Fruit fly (Drosophila melanogaster) whole organism, embryonic: Measurements from ENCODE around the gene meigo.
A peak's percentile ranks its signal among the peaks of the same experiment; 100 is the strongest.

Experiments
- BEAF-32 ChIP-seq: fragments of 200-800 bp; sonication (Bioruptor generic); optimal IDR thresholded peaks from 3 replicates; lab custom pipeline; 2017; ENCODE audit warnings: missing biosample characterization, missing genetic modification characterization, mild to moderate bottlenecking, moderate library complexity, missing genetic modification reagents
- CG10147 ChIP-seq: fragments of 200-800 bp; sonication (Bioruptor generic); optimal IDR thresholded peaks from 2 replicates; lab custom pipeline; 2019; ENCODE audit warnings: missing biosample characterization, mild to moderate bottlenecking, missing genetic modification characterization, moderate library complexity
- CG10979 ChIP-seq: fragments of 200-800 bp; sonication (Bioruptor generic); optimal IDR thresholded peaks from 2 replicates; lab custom pipeline; 2018; ENCODE audit warnings: missing biosample characterization, mild to moderate bottlenecking, missing genetic modification characterization, moderate library complexity
- CG11093 ChIP-seq: fragments of 200-800 bp; sonication (Bioruptor generic); IDR thresholded peaks from 3 replicates; pipeline ENCODE4 v1.3.6; 2022; ENCODE audit warnings: missing biosample characterization, missing genetic modification characterization
- CG11695 ChIP-seq: fragments of 200-800 bp; sonication (Bioruptor generic); IDR thresholded peaks from 3 replicates; pipeline ENCODE4 v1.3.6; 2022; ENCODE audit warnings: missing biosample characterization, missing genetic modification characterization
- CG14667 ChIP-seq: fragments of 200-800 bp; sonication (Bioruptor generic); IDR thresholded peaks from 2 replicates; pipeline ENCODE4 v1.3.6; 2022; ENCODE audit warnings: missing biosample characterization, missing genetic modification characterization
- CG18262 ChIP-seq: fragments of 200-800 bp; optimal IDR thresholded peaks from 3 replicates; lab custom pipeline; 2019; ENCODE audit warnings: missing biosample characterization, mild to moderate bottlenecking, missing genetic modification characterization, moderate library complexity
- CG2129 ChIP-seq: fragments of 200-800 bp; sonication (Bioruptor generic); IDR thresholded peaks from 2 replicates; pipeline ENCODE4 v1.3.6; 2022; ENCODE audit warnings: missing biosample characterization, missing genetic modification characterization; ENCODE audit not compliant: partially characterized antibody
- CG30431 ChIP-seq: fragments of 200-800 bp; sonication (Bioruptor generic); optimal IDR thresholded peaks from 2 replicates; lab custom pipeline; 2017; ENCODE audit warnings: missing biosample characterization, missing genetic modification characterization
- CG4730 ChIP-seq: fragments of 200-800 bp; sonication (Bioruptor generic); IDR thresholded peaks from 2 replicates; pipeline ENCODE4 v1.3.6; 2022; ENCODE audit warnings: missing biosample characterization, missing genetic modification characterization
- CG6272 ChIP-seq: fragments of 200-800 bp; sonication (Bioruptor generic); IDR thresholded peaks from 2 replicates; pipeline ENCODE4 v1.3.6; 2022; ENCODE audit warnings: missing biosample characterization, missing genetic modification characterization
- CG7745 ChIP-seq: fragments of 200-800 bp; sonication (Bioruptor generic); optimal IDR thresholded peaks from 2 replicates; lab custom pipeline; 2018; ENCODE audit warnings: missing biosample characterization, mild to moderate bottlenecking, missing genetic modification characterization, moderate library complexity
- CG8290 ChIP-seq, 3 experiments: fragments of 200-800 bp; sonication (Bioruptor generic); optimal IDR thresholded peaks; 2 replicates each; lab custom pipeline; 2016 to 2019; ENCODE audit warnings: missing biosample characterization in 3 of 3, missing genetic modification characterization in 3 of 3, mild to moderate bottlenecking in 2 of 3, moderate library complexity in 1 of 3
- CG9727 ChIP-seq: fragments of 200-800 bp; sonication (Bioruptor generic); optimal IDR thresholded peaks from 3 replicates; lab custom pipeline; 2017; ENCODE audit warnings: missing biosample characterization, mild to moderate bottlenecking, missing genetic modification characterization
- CG9876 ChIP-seq: fragments of 200-800 bp; sonication (Bioruptor generic); optimal IDR thresholded peaks from 2 replicates; lab custom pipeline; 2016; ENCODE audit warnings: missing biosample characterization, missing genetic modification characterization
- CG9932 ChIP-seq: fragments of 200-800 bp; sonication (Bioruptor generic); IDR thresholded peaks from 2 replicates; pipeline ENCODE4 v1.3.6; 2022; ENCODE audit warnings: missing biosample characterization, missing genetic modification characterization
- CTCF ChIP-seq: fragments of 200-800 bp; sonication (Bioruptor generic); optimal IDR thresholded peaks from 2 replicates; lab custom pipeline; 2017; ENCODE audit warnings: missing biosample characterization, mild to moderate bottlenecking, missing genetic modification characterization, moderate library complexity
- CrebB ChIP-seq: fragments of 200-800 bp; sonication (Bioruptor generic); optimal IDR thresholded peaks from 3 replicates; lab custom pipeline; 2018; ENCODE audit warnings: missing biosample characterization, mild to moderate bottlenecking, missing genetic modification characterization
- Dll ChIP-seq: fragments of 200-800 bp; sonication (Bioruptor generic); IDR thresholded peaks from 4 replicates; pipeline ENCODE4 v1.3.6; 2022; ENCODE audit warnings: missing biosample characterization, missing genetic modification characterization; ENCODE audit not compliant: partially characterized antibody
- Fer1 ChIP-seq: fragments of 200-800 bp; sonication (Bioruptor generic); optimal IDR thresholded peaks from 2 replicates; lab custom pipeline; 2017; ENCODE audit warnings: missing biosample characterization, mild to moderate bottlenecking, missing genetic modification characterization
- HLH4C ChIP-seq: fragments of 200-800 bp; sonication (Bioruptor generic); IDR thresholded peaks from 3 replicates; pipeline ENCODE4 v1.3.6; 2022; ENCODE audit warnings: missing biosample characterization, missing genetic modification characterization; ENCODE audit not compliant: partially characterized antibody
- Hey ChIP-seq: fragments of 200-800 bp; sonication (Bioruptor generic); optimal IDR thresholded peaks from 3 replicates; lab custom pipeline; 2018; ENCODE audit warnings: missing biosample characterization, mild to moderate bottlenecking, missing genetic modification characterization
- Hr39 ChIP-seq: fragments of >200 bp; optimal IDR thresholded peaks from 2 replicates; lab custom pipeline; 2017
- Lhr ChIP-seq: fragments of 200-800 bp; sonication (Bioruptor generic); optimal IDR thresholded peaks from 3 replicates; lab custom pipeline; 2017; ENCODE audit warnings: mild to moderate bottlenecking, missing biosample characterization, missing genetic modification reagents, missing genetic modification characterization
- Mrtf ChIP-seq: fragments of 200-800 bp; sonication (Bioruptor generic); IDR thresholded peaks from 3 replicates; pipeline ENCODE4 v1.3.6; 2022; ENCODE audit warnings: missing biosample characterization, missing genetic modification characterization
- Myb ChIP-seq: fragments of 200-800 bp; sonication (Bioruptor generic); optimal IDR thresholded peaks from 2 replicates; lab custom pipeline; 2016; ENCODE audit warnings: missing biosample characterization, missing genetic modification characterization
- NFAT ChIP-seq: fragments of 200-800 bp; sonication (Bioruptor generic); IDR thresholded peaks from 2 replicates; pipeline ENCODE4 v1.3.6; 2022; ENCODE audit warnings: missing biosample characterization, missing genetic modification characterization
- Nf-YC ChIP-seq: fragments of 200-800 bp; optimal IDR thresholded peaks from 3 replicates; lab custom pipeline; 2019; ENCODE audit warnings: missing biosample characterization, mild to moderate bottlenecking, missing genetic modification characterization, moderate library complexity
- Oaz ChIP-seq: fragments of 200-800 bp; sonication (Bioruptor generic); IDR thresholded peaks from 2 replicates; pipeline ENCODE4 v1.3.6; 2022; ENCODE audit warnings: missing biosample characterization, missing genetic modification characterization
- Poxn ChIP-seq: fragments of 200-800 bp; sonication (Bioruptor generic); IDR thresholded peaks from 2 replicates; pipeline ENCODE4 v1.3.6; 2022; ENCODE audit warnings: missing biosample characterization, missing genetic modification characterization
- Tbp ChIP-seq: fragments of >200 bp; optimal IDR thresholded peaks from 2 replicates; lab custom pipeline; 2018; ENCODE audit warnings: missing biosample characterization, missing genetic modification characterization
- abd-A ChIP-seq: fragments of 200-800 bp; sonication (Bioruptor generic); optimal IDR thresholded peaks from 3 replicates; lab custom pipeline; 2019; ENCODE audit warnings: missing biosample characterization, mild to moderate bottlenecking, missing genetic modification characterization, moderate library complexity
- amos ChIP-seq: fragments of 200-800 bp; sonication (Bioruptor generic); IDR thresholded peaks from 2 replicates; pipeline ENCODE4 v1.3.6; 2022; ENCODE audit warnings: missing biosample characterization, missing genetic modification characterization; ENCODE audit not compliant: partially characterized antibody
- btn ChIP-seq: fragments of 200-800 bp; sonication (Bioruptor generic); optimal IDR thresholded peaks from 2 replicates; lab custom pipeline; 2016; ENCODE audit warnings: missing biosample characterization, missing genetic modification characterization
- caup ChIP-seq: fragments of 200-800 bp; sonication (Bioruptor generic); optimal IDR thresholded peaks from 3 replicates; lab custom pipeline; 2017; ENCODE audit warnings: missing biosample characterization, mild to moderate bottlenecking, missing genetic modification characterization, moderate library complexity; ENCODE audit not compliant: severe bottlenecking
- dan ChIP-seq: fragments of 200-800 bp; sonication (Bioruptor generic); IDR thresholded peaks from 2 replicates; pipeline ENCODE4 v1.3.6; 2022; ENCODE audit warnings: missing biosample characterization, missing genetic modification characterization
- gcm ChIP-seq: fragments of 200-800 bp; sonication (Bioruptor generic); optimal IDR thresholded peaks from 2 replicates; lab custom pipeline; 2019; ENCODE audit warnings: missing biosample characterization, mild to moderate bottlenecking, missing genetic modification characterization, moderate library complexity
- grau ChIP-seq: fragments of 200-800 bp; optimal IDR thresholded peaks from 3 replicates; lab custom pipeline; 2019; ENCODE audit warnings: missing biosample characterization, mild to moderate bottlenecking, missing genetic modification characterization, moderate library complexity
- h ChIP-seq: fragments of >200 bp; optimal IDR thresholded peaks from 2 replicates; lab custom pipeline; 2017
- jing ChIP-seq: fragments of 200-800 bp; sonication (Bioruptor generic); optimal IDR thresholded peaks from 2 replicates; lab custom pipeline; 2018; ENCODE audit warnings: missing biosample characterization, mild to moderate bottlenecking, missing genetic modification characterization
- knrl ChIP-seq: fragments of 200-800 bp; sonication (Bioruptor generic); IDR thresholded peaks from 3 replicates; pipeline ENCODE4 v1.3.6; 2022; ENCODE audit warnings: missing biosample characterization, missing genetic modification characterization; ENCODE audit not compliant: partially characterized antibody
- mirr ChIP-seq: fragments of 200-800 bp; sonication (Bioruptor generic); optimal IDR thresholded peaks from 3 replicates; lab custom pipeline; 2018; ENCODE audit warnings: missing biosample characterization, mild to moderate bottlenecking, missing genetic modification characterization
- nom ChIP-seq: fragments of 200-800 bp; sonication (Bioruptor generic); optimal IDR thresholded peaks from 2 replicates; lab custom pipeline; 2017; ENCODE audit warnings: missing biosample characterization, missing genetic modification characterization, mild to moderate bottlenecking, moderate library complexity, missing genetic modification reagents
- pzg ChIP-seq: fragments of 200-800 bp; sonication (Bioruptor generic); optimal IDR thresholded peaks from 3 replicates; lab custom pipeline; 2018; ENCODE audit warnings: missing biosample characterization, mild to moderate bottlenecking, missing genetic modification characterization, moderate library complexity
- ranshi ChIP-seq: fragments of 200-800 bp; sonication (Bioruptor generic); IDR thresholded peaks from 2 replicates; pipeline ENCODE4 v1.3.6; 2022; ENCODE audit warnings: missing biosample characterization, missing genetic modification characterization
- sd ChIP-seq: fragments of 200-800 bp; sonication (Bioruptor generic); optimal IDR thresholded peaks from 3 replicates; lab custom pipeline; 2018; ENCODE audit warnings: missing biosample characterization, mild to moderate bottlenecking, missing genetic modification characterization, moderate library complexity
- trh ChIP-seq: fragments of 200-800 bp; sonication (Bioruptor generic); optimal IDR thresholded peaks from 2 replicates; lab custom pipeline; 2016; ENCODE audit warnings: missing biosample characterization, missing genetic modification characterization
- z ChIP-seq: fragments of 200-800 bp; sonication (Bioruptor generic); IDR thresholded peaks from 3 replicates; pipeline ENCODE4 v1.3.6; 2022; ENCODE audit warnings: missing biosample characterization, missing genetic modification characterization

Gene meigo

dm6 chr3R:21169525-21170149 is 31.6 kb downstream of the meigo start (continued):
- no peak for TF ChIP-seq HLH4C (GFP tag; lab: Robert Waterston, UW)
- TF ChIP-seq z (GFP tag; lab: Robert Waterston, UW), result 0 out of 3 replicates have a peak, but pooled peaks have one; percentile 43
- TF ChIP-seq, all 482 proteins: peak for 8

dm6 chr3R:21176663-21177145 is 38.6 kb downstream of the meigo start:
- TF ChIP-seq trh (GFP tag; lab: Kevin White, UChicago) (no peak), sd (peak; percentile 17), CG11093 (no peak), CTCF (peak; percentile 11), CG7745 (tag; lab: Kevin White, UChicago) (no peak), CG18262 (no peak), dan (GFP tag; lab: Robert Waterston, UW) (no peak), Oaz (GFP tag; lab: Robert Waterston, UW) (no peak), amos (GFP tag; lab: Robert Waterston, UW) (no peak), CG10979 (tag; lab: Kevin White, UChicago) (peak; percentile 19), h (lab: Kevin White, UChicago) (no peak), CG2129 (GFP tag; lab: Robert Waterston, UW) (no peak), gcm (GFP tag; lab: Kevin White, UChicago) (no peak), nom (GFP tag; lab: Kevin White, UChicago) (peak; percentile 47), CG4730 (GFP tag; lab: Robert Waterston, UW) (no peak), grau (tag; lab: Kevin White, UChicago) (no peak), CG6272 (GFP tag; lab: Robert Waterston, UW) (no peak), ranshi (GFP tag; lab: Robert Waterston, UW) (no peak), mirr (GFP tag; lab: Kevin White, UChicago) (no peak), Nf-YC (tag; lab: Kevin White, UChicago) (no peak), CG9932 (GFP tag; lab: Robert Waterston, UW) (peak; percentile 43; the same call in 1 of the 2 replicates), Hey (tag; lab: Kevin White, UChicago) (no peak), CrebB (tag; lab: Kevin White, UChicago) (no peak), Myb (no peak), CG9727 (GFP tag; lab: Kevin White, UChicago) (peak; percentile 41), knrl (GFP tag; lab: Robert Waterston, UW) (no peak), CG8290 (GFP tag; optimal IDR thresholded peaks at IDR 0.05; lab: Kevin White, UChicago) (no peak), CG8290 (tag; optimal IDR thresholded peaks at IDR 0.05; lab: Kevin White, UChicago) (no peak), CG11695 (GFP tag; lab: Robert Waterston, UW) (0 out of 3 replicates have a peak, but pooled peaks have one; percentile 35), caup (peak; percentile 36), CG30431 (no peak), Poxn (GFP tag; lab: Robert Waterston, UW) (no peak), abd-A (tag; lab: Kevin White, UChicago) (no peak), Tbp (GFP tag; lab: Kevin White, UChicago) (no peak), BEAF-32 (GFP tag; lab: Kevin White, UChicago) (no peak), Lhr (GFP tag; lab: Kevin White, UChicago) (no peak), Dll (no peak), jing (GFP tag; lab: Kevin White, UChicago) (no peak), CG10147 (no peak), btn (GFP tag; lab: Kevin White, UChicago) (no peak), pzg (GFP tag; lab: Kevin White, UChicago) (no peak), Hr39 (lab: Kevin White, UChicago) (no peak), Mrtf (no peak), NFAT (GFP tag; lab: Robert Waterston, UW) (peak; percentile 47; the same call in 1 of the 2 replicates), CG9876 (GFP tag; lab: Kevin White, UChicago) (no peak), CG14667 (GFP tag; lab: Robert Waterston, UW) (no peak), Fer1 (peak; percentile 36)
